Worm (Caenorhabditis elegans) whole organism, mixed stage, embryonic: ENCODE data around the gene B0393.4.
A peak's percentile ranks its signal among the peaks of the same experiment; 100 is the strongest.

ENCODE experiments used
- bed-3 ChIP-seq: fragments of 200-800 bp; sonication (Bioruptor generic); optimal IDR thresholded peaks from 3 replicates; lab custom pipeline; 2018; ENCODE audit warnings: mild to moderate bottlenecking, missing genetic modification characterization, moderate library complexity, missing compliant biosample characterization
- blmp-1 ChIP-seq: fragments of 150-350 bp; optimal IDR thresholded peaks from 2 replicates; lab custom pipeline; 2014; ENCODE audit warnings: missing biosample characterization, missing genetic modification characterization
- ceh-39 ChIP-seq: fragments of 150-350 bp; optimal IDR thresholded peaks from 2 replicates; lab custom pipeline; 2014; ENCODE audit warnings: missing biosample characterization, missing genetic modification characterization
- ceh-43 ChIP-seq: fragments of 200-800 bp; sonication (Bioruptor generic); optimal IDR thresholded peaks from 2 replicates; lab custom pipeline; 2018; ENCODE audit warnings: mild to moderate bottlenecking, missing genetic modification characterization, moderate library complexity, missing compliant biosample characterization
- ceh-83 ChIP-seq: fragments of 200-800 bp; sonication (Bioruptor generic); optimal IDR thresholded peaks from 2 replicates; lab custom pipeline; 2018; ENCODE audit warnings: mild to moderate bottlenecking, missing genetic modification characterization, missing compliant biosample characterization
- ces-1 ChIP-seq: fragments of 150-350 bp; optimal IDR thresholded peaks from 2 replicates; lab custom pipeline; 2014; ENCODE audit warnings: missing biosample characterization, missing genetic modification reagents, missing genetic modification characterization
- cnd-1 ChIP-seq: fragments of 200-800 bp; sonication (Bioruptor generic); optimal IDR thresholded peaks from 2 replicates; lab custom pipeline; 2018; ENCODE audit warnings: mild to moderate bottlenecking, missing genetic modification characterization, missing compliant biosample characterization
- drap-1 ChIP-seq: fragments of 200-800 bp; sonication (Bioruptor generic); optimal IDR thresholded peaks from 3 replicates; lab custom pipeline; 2018; ENCODE audit warnings: mild to moderate bottlenecking, missing genetic modification characterization, missing compliant biosample characterization
- elt-1 ChIP-seq: sonication (generic microtip); optimal IDR thresholded peaks from 2 replicates; lab custom pipeline; 2017; ENCODE audit warnings: missing genetic modification characterization, mild to moderate bottlenecking, missing compliant biosample characterization, antibody characterized with exemption, moderate library complexity, borderline replicate concordance; ENCODE audit not compliant: insufficient read depth
- elt-3 ChIP-seq: fragments of 150-350 bp; optimal IDR thresholded peaks from 2 replicates; lab custom pipeline; 2014; ENCODE audit warnings: missing biosample characterization, missing genetic modification characterization
- flh-1 ChIP-seq: fragments of 200-800 bp; sonication (Bioruptor generic); optimal IDR thresholded peaks from 2 replicates; lab custom pipeline; 2018; ENCODE audit warnings: mild to moderate bottlenecking, missing genetic modification characterization, moderate library complexity, missing compliant biosample characterization
- ham-2 ChIP-seq: fragments of 200-800 bp; sonication (Bioruptor generic); optimal IDR thresholded peaks from 2 replicates; lab custom pipeline; 2018; ENCODE audit warnings: mild to moderate bottlenecking, missing genetic modification characterization, missing compliant biosample characterization
- hlh-1 ChIP-seq: fragments of 150-350 bp; optimal IDR thresholded peaks from 2 replicates; lab custom pipeline; 2014; ENCODE audit warnings: missing biosample characterization, missing genetic modification reagents, missing genetic modification characterization
- lin-13 ChIP-seq: fragments of 150-350 bp; optimal IDR thresholded peaks from 2 replicates; lab custom pipeline; 2014; ENCODE audit warnings: missing biosample characterization, missing genetic modification characterization
- lin-32 ChIP-seq: fragments of 200-800 bp; sonication (Bioruptor generic); optimal IDR thresholded peaks from 2 replicates; lab custom pipeline; 2018; ENCODE audit warnings: mild to moderate bottlenecking, missing genetic modification characterization, missing compliant biosample characterization
- mab-5 ChIP-seq: fragments of 150-350 bp; optimal IDR thresholded peaks from 2 replicates; lab custom pipeline; 2014; ENCODE audit warnings: missing biosample characterization, missing genetic modification characterization
- mep-1 ChIP-seq: fragments of 150-350 bp; optimal IDR thresholded peaks from 2 replicates; lab custom pipeline; 2017; ENCODE audit warnings: missing biosample characterization, missing genetic modification reagents, missing genetic modification characterization, inconsistent platforms
- nhr-12 ChIP-seq: fragments of 150-350 bp; optimal IDR thresholded peaks from 2 replicates; lab custom pipeline; 2014; ENCODE audit warnings: missing biosample characterization, missing genetic modification characterization
- nhr-2 ChIP-seq: fragments of 150-350 bp; optimal IDR thresholded peaks from 2 replicates; lab custom pipeline; 2014; ENCODE audit warnings: missing biosample characterization, missing genetic modification characterization
- nhr-237 ChIP-seq: fragments of 150-350 bp; optimal IDR thresholded peaks from 2 replicates; lab custom pipeline; 2014; ENCODE audit warnings: missing biosample characterization, missing genetic modification characterization
- nhr-28 ChIP-seq: fragments of 150-350 bp; optimal IDR thresholded peaks from 2 replicates; lab custom pipeline; 2014; ENCODE audit warnings: missing biosample characterization, missing genetic modification characterization
- nhr-76 ChIP-seq: sonication (generic microtip); optimal IDR thresholded peaks from 2 replicates; lab custom pipeline; 2017; ENCODE audit warnings: missing biosample characterization, missing genetic modification characterization
- pha-4 ChIP-seq: fragments of 150-350 bp; optimal IDR thresholded peaks from 2 replicates; lab custom pipeline; 2018; ENCODE audit warnings: missing biosample characterization, missing genetic modification reagents, missing genetic modification characterization
- sem-2 ChIP-seq: fragments of 200-800 bp; sonication (Bioruptor generic); optimal IDR thresholded peaks from 2 replicates; lab custom pipeline; 2018; ENCODE audit warnings: mild to moderate bottlenecking, missing genetic modification characterization, missing compliant biosample characterization
- snpc-4 ChIP-seq: fragments of 150-350 bp; optimal IDR thresholded peaks from 2 replicates; lab custom pipeline; 2014; ENCODE audit warnings: missing biosample characterization, missing genetic modification characterization
- unc-120 ChIP-seq: sonication (generic microtip); optimal IDR thresholded peaks from 2 replicates; lab custom pipeline; 2017; ENCODE audit warnings: missing genetic modification characterization, missing compliant biosample characterization; ENCODE audit not compliant: poor library complexity, severe bottlenecking
- unc-39 ChIP-seq: fragments of 150-350 bp; optimal IDR thresholded peaks from 2 replicates; lab custom pipeline; 2014; ENCODE audit warnings: missing biosample characterization, missing genetic modification characterization
- unc-62 ChIP-seq: fragments of 150-350 bp; optimal IDR thresholded peaks from 2 replicates; lab custom pipeline; 2014; ENCODE audit warnings: missing biosample characterization, missing genetic modification reagents, missing genetic modification characterization
- zip-8 ChIP-seq: fragments of 150-350 bp; optimal IDR thresholded peaks from 2 replicates; lab custom pipeline; 2014; ENCODE audit warnings: missing biosample characterization, missing genetic modification characterization

Gene B0393.4

ce11 chrIII:4720620-4721227 lies 42.7 kb downstream of the B0393.4 start, which contains the start of gene emb-5:
TSS of gene emb-5 (minus strand) at chrIII:4720670.
- TF ChIP-seq lin-13 (tag; lab: Kevin White, UChicago) (peak; percentile 81), ham-2 (peak; percentile 16), snpc-4 (no peak), nhr-76 (tag; lab: Kevin White, UChicago) (no peak), unc-62 (GFP tag; lab: Kevin White, UChicago) (no peak), ceh-39 (no peak), elt-3 (tag; lab: Kevin White, UChicago) (no peak), nhr-237 (tag; lab: Kevin White, UChicago) (peak; percentile 44), unc-120 (tag; lab: Kevin White, UChicago) (no peak), elt-1 (tag; lab: Kevin White, UChicago) (no peak), cnd-1 (tag; lab: Kevin White, UChicago) (no peak), mab-5 (tag; lab: Kevin White, UChicago) (no peak), flh-1 (GFP tag; lab: Kevin White, UChicago) (no peak), ceh-43 (no peak), bed-3 (GFP tag; lab: Kevin White, UChicago) (no peak), lin-32 (no peak), drap-1 (peak; percentile 12), nhr-12 (tag; lab: Kevin White, UChicago) (no peak), mep-1 (tag; lab: Kevin White, UChicago) (no peak), ceh-83 (GFP tag; lab: Kevin White, UChicago) (no peak), nhr-28 (tag; lab: Kevin White, UChicago) (no peak), ces-1 (GFP tag; lab: Kevin White, UChicago) (no peak), nhr-2 (tag; lab: Kevin White, UChicago) (no peak), blmp-1 (tag; lab: Kevin White, UChicago) (no peak), zip-8 (no peak), pha-4 (tag; lab: Kevin White, UChicago) (peak; percentile 42), hlh-1 (tag; lab: Kevin White, UChicago) (no peak), sem-2 (no peak)

- no peak for TF ChIP-seq ham-2
- TF ChIP-seq lin-32, result no peak
- TF ChIP-seq nhr-28 (tag; lab: Kevin White, UChicago), result no peak
- TF ChIP-seq nhr-2 (tag; lab: Kevin White, UChicago), result no peak
- no peak for TF ChIP-seq elt-3 (tag; lab: Kevin White, UChicago)
- no peak for TF ChIP-seq snpc-4
- TF ChIP-seq drap-1, result no peak
- no peak for TF ChIP-seq elt-1 (tag; lab: Kevin White, UChicago)
- TF ChIP-seq cnd-1 (tag; lab: Kevin White, UChicago), result no peak
- no peak for TF ChIP-seq unc-120 (tag; lab: Kevin White, UChicago)
- TF ChIP-seq unc-62 (GFP tag; lab: Kevin White, UChicago), result no peak
- TF ChIP-seq unc-39 (tag; lab: Kevin White, UChicago), result no peak
- no peak for TF ChIP-seq ceh-83 (GFP tag; lab: Kevin White, UChicago)
- no peak for TF ChIP-seq blmp-1 (tag; lab: Kevin White, UChicago)
- TF ChIP-seq nhr-237 (tag; lab: Kevin White, UChicago), result no peak
- TF ChIP-seq ceh-43, result no peak
- TF ChIP-seq, all 35 proteins: peak for 0
These were observed 48.3 kb downstream of the B0393.4 start, which contains the start of gene him-18 for ce11 chrIII:4715088-4715487. TSS of gene him-18 (minus strand) at chrIII:4715188.
